Fruit fly (Drosophila melanogaster) whole organism, prepupa: ENCODE data around the gene nAChRalpha4.

Experiments
- CG11294 ChIP-seq: fragments of 200-800 bp; sonication (Bioruptor generic); IDR thresholded peaks from 2 replicates; pipeline ENCODE4 v1.3.6; 2022; ENCODE audit warnings: missing biosample characterization, missing genetic modification characterization
- CG15336 ChIP-seq: fragments of 200-800 bp; sonication (Bioruptor generic); IDR thresholded peaks from 2 replicates; pipeline ENCODE4 v1.3.6; 2022; ENCODE audit warnings: missing biosample characterization, missing genetic modification characterization
- CG1621 ChIP-seq: fragments of 200-800 bp; sonication (Bioruptor generic); optimal IDR thresholded peaks from 3 replicates; lab custom pipeline; 2018; ENCODE audit warnings: missing biosample characterization, mild to moderate bottlenecking, missing genetic modification characterization
- CG31627 ChIP-seq: fragments of 200-800 bp; sonication (Bioruptor generic); optimal IDR thresholded peaks from 3 replicates; lab custom pipeline; 2016; ENCODE audit warnings: missing biosample characterization, missing genetic modification characterization
- CG32006 ChIP-seq: fragments of 200-800 bp; sonication (Bioruptor generic); optimal IDR thresholded peaks from 3 replicates; lab custom pipeline; 2017; ENCODE audit warnings: missing biosample characterization, mild to moderate bottlenecking, missing genetic modification characterization
- CG3919 ChIP-seq: fragments of 200-800 bp; sonication (Bioruptor generic); optimal IDR thresholded peaks from 3 replicates; lab custom pipeline; 2016; ENCODE audit warnings: missing biosample characterization, missing genetic modification characterization
- CG4318 ChIP-seq: fragments of 200-800 bp; sonication (Bioruptor generic); optimal IDR thresholded peaks from 3 replicates; lab custom pipeline; 2017; ENCODE audit warnings: missing biosample characterization, mild to moderate bottlenecking, missing genetic modification characterization
- CG6276 ChIP-seq: fragments of 200-800 bp; sonication (Bioruptor generic); optimal IDR thresholded peaks from 2 replicates; lab custom pipeline; 2017; ENCODE audit warnings: missing biosample characterization, mild to moderate bottlenecking, missing genetic modification characterization
- CG6792 ChIP-seq: fragments of 200-800 bp; sonication (Bioruptor generic); optimal IDR thresholded peaks from 3 replicates; lab custom pipeline; 2016; ENCODE audit warnings: missing biosample characterization, missing genetic modification characterization
- CG6854 ChIP-seq: fragments of 200-800 bp; sonication (Bioruptor generic); optimal IDR thresholded peaks from 2 replicates; lab custom pipeline; 2017; ENCODE audit warnings: missing biosample characterization, mild to moderate bottlenecking, missing genetic modification characterization
- CG7368 ChIP-seq: fragments of 200-800 bp; sonication (Bioruptor generic); optimal IDR thresholded peaks from 3 replicates; lab custom pipeline; 2016; ENCODE audit warnings: missing biosample characterization, missing genetic modification characterization
- CG8319 ChIP-seq: fragments of 200-800 bp; sonication (Bioruptor generic); optimal IDR thresholded peaks from 3 replicates; lab custom pipeline; 2016; ENCODE audit warnings: missing biosample characterization, missing genetic modification characterization
- CG9139 ChIP-seq: fragments of 200-800 bp; sonication (Bioruptor generic); optimal IDR thresholded peaks from 3 replicates; lab custom pipeline; 2017; ENCODE audit warnings: missing biosample characterization, mild to moderate bottlenecking, missing genetic modification characterization
- Eip75B ChIP-seq: fragments of 200-800 bp; sonication (Bioruptor generic); optimal IDR thresholded peaks from 3 replicates; lab custom pipeline; 2016; ENCODE audit warnings: missing biosample characterization, missing genetic modification characterization
- Eip78C ChIP-seq: fragments of 200-800 bp; sonication (Bioruptor generic); peaks from one replicate; lab custom pipeline; 2016; ENCODE audit warnings: missing biosample characterization, missing genetic modification characterization
- Ets21C ChIP-seq: fragments of 200-800 bp; sonication (Bioruptor generic); optimal IDR thresholded peaks from 3 replicates; lab custom pipeline; 2016; ENCODE audit warnings: missing biosample characterization, missing genetic modification characterization
- Gug ChIP-seq: fragments of 200-800 bp; sonication (Bioruptor generic); IDR thresholded peaks from 2 replicates; pipeline ENCODE4 v1.3.6; 2022; ENCODE audit warnings: missing biosample characterization, missing genetic modification characterization
- Hr38 ChIP-seq: sonication (Bioruptor generic); optimal IDR thresholded peaks from 2 replicates; lab custom pipeline; 2016; ENCODE audit warnings: missing biosample characterization, missing genetic modification characterization
- Hr39 ChIP-seq: fragments of 200-800 bp; sonication (Bioruptor generic); optimal IDR thresholded peaks from 2 replicates; lab custom pipeline; 2016; ENCODE audit warnings: missing biosample characterization, missing genetic modification characterization
- Hr4 ChIP-seq: fragments of 200-800 bp; sonication (Bioruptor generic); optimal IDR thresholded peaks from 3 replicates; lab custom pipeline; 2016; ENCODE audit warnings: missing biosample characterization, missing genetic modification characterization
- Met ChIP-seq: fragments of 200-800 bp; sonication (Bioruptor generic); optimal IDR thresholded peaks from 3 replicates; lab custom pipeline; 2016; ENCODE audit warnings: missing biosample characterization, missing genetic modification characterization
- OdsH ChIP-seq: fragments of 200-800 bp; sonication (Bioruptor generic); optimal IDR thresholded peaks from 3 replicates; lab custom pipeline; 2016; ENCODE audit warnings: missing biosample characterization, missing genetic modification characterization
- Sox102F ChIP-seq: fragments of 200-800 bp; sonication (Bioruptor generic); optimal IDR thresholded peaks from 2 replicates; lab custom pipeline; 2016; ENCODE audit warnings: missing biosample characterization, mild to moderate bottlenecking, missing genetic modification characterization
- Sox14 ChIP-seq: fragments of 200-800 bp; sonication (Bioruptor generic); optimal IDR thresholded peaks from 3 replicates; lab custom pipeline; 2016; ENCODE audit warnings: missing biosample characterization, missing genetic modification characterization
- acj6 ChIP-seq: fragments of 200-800 bp; sonication (Bioruptor generic); optimal IDR thresholded peaks from 3 replicates; lab custom pipeline; 2016; ENCODE audit warnings: missing biosample characterization, missing genetic modification characterization
- cyc ChIP-seq: fragments of 200-800 bp; sonication (Bioruptor generic); optimal IDR thresholded peaks from 3 replicates; lab custom pipeline; 2016; ENCODE audit warnings: missing biosample characterization, missing genetic modification characterization
- dac ChIP-seq: fragments of 200-800 bp; sonication (Bioruptor generic); optimal IDR thresholded peaks from 2 replicates; lab custom pipeline; 2017; ENCODE audit warnings: missing biosample characterization, mild to moderate bottlenecking, missing genetic modification characterization
- dsx ChIP-seq: fragments of 200-800 bp; optimal IDR thresholded peaks from 3 replicates; lab custom pipeline; 2019; ENCODE audit warnings: missing biosample characterization, mild to moderate bottlenecking, missing genetic modification characterization, moderate library complexity; ENCODE audit not compliant: poor library complexity, severe bottlenecking
- eg ChIP-seq: fragments of 200-800 bp; sonication (Bioruptor generic); IDR thresholded peaks from 3 replicates; pipeline ENCODE4 v1.3.6; 2022; ENCODE audit warnings: missing biosample characterization, missing genetic modification characterization
- fd59A ChIP-seq: fragments of 200-800 bp; sonication (Bioruptor generic); optimal IDR thresholded peaks from 2 replicates; lab custom pipeline; 2017; ENCODE audit warnings: missing biosample characterization, mild to moderate bottlenecking, missing genetic modification characterization, missing genetic modification reagents
- lz ChIP-seq: fragments of 200-800 bp; sonication (Bioruptor generic); optimal IDR thresholded peaks from 3 replicates; lab custom pipeline; 2016; ENCODE audit warnings: missing biosample characterization, missing genetic modification characterization
- net ChIP-seq: fragments of 200-800 bp; sonication (Bioruptor generic); optimal IDR thresholded peaks from 3 replicates; lab custom pipeline; 2016; ENCODE audit warnings: missing biosample characterization, missing genetic modification characterization
- pdm3 ChIP-seq: fragments of 200-800 bp; sonication (Bioruptor generic); optimal IDR thresholded peaks from 3 replicates; lab custom pipeline; 2016; ENCODE audit warnings: missing biosample characterization, missing genetic modification characterization
- spab ChIP-seq: fragments of 200-800 bp; sonication (Bioruptor generic); optimal IDR thresholded peaks from 2 replicates; lab custom pipeline; 2017; ENCODE audit warnings: missing biosample characterization, mild to moderate bottlenecking, missing genetic modification characterization, missing genetic modification reagents
- ss ChIP-seq, 2 experiments: fragments of 200-800 bp; sonication (Bioruptor generic); optimal IDR thresholded peaks; 2 replicates in 1 of 2; 3 replicates in 1 of 2; lab custom pipeline; 2017 to 2018; ENCODE audit warnings: mild to moderate bottlenecking in 2 of 2, missing biosample characterization in 2 of 2, missing genetic modification characterization in 2 of 2, moderate library complexity in 1 of 2
- vri ChIP-seq: fragments of 200-800 bp; sonication (Bioruptor generic); optimal IDR thresholded peaks from 3 replicates; lab custom pipeline; 2016; ENCODE audit warnings: missing biosample characterization, mild to moderate bottlenecking, missing genetic modification characterization

The nAChRalpha4 gene

dm6 chr3L:23262563-23262962 lies 56.1 kb downstream of the nAChRalpha4 start:
- TF ChIP-seq fd59A (GFP tag; lab: Kevin White, UChicago) (no peak), CG1621 (tag; lab: Kevin White, UChicago) (no peak), Hr38 (GFP tag; lab: Kevin White, UChicago) (no peak), CG8319 (GFP tag; lab: Kevin White, UChicago) (no peak), lz (GFP tag; lab: Kevin White, UChicago) (no peak), Sox102F (GFP tag; lab: Kevin White, UChicago) (no peak), CG6854 (GFP tag; lab: Kevin White, UChicago) (no peak), Sox14 (GFP tag; lab: Kevin White, UChicago) (no peak), CG11294 (no peak), CG7368 (GFP tag; lab: Kevin White, UChicago) (no peak), CG32006 (GFP tag; lab: Kevin White, UChicago) (no peak), CG3919 (GFP tag; lab: Kevin White, UChicago) (no peak), ss (GFP tag; optimal IDR thresholded peaks at IDR 0.05; lab: Kevin White, UChicago) (no peak), CG15336 (GFP tag; lab: Robert Waterston, UW) (no peak), pdm3 (GFP tag; lab: Kevin White, UChicago) (no peak), OdsH (GFP tag; lab: Kevin White, UChicago) (no peak), cyc (no peak), spab (GFP tag; lab: Kevin White, UChicago) (no peak), dsx (GFP tag; lab: Kevin White, UChicago) (no peak)

- TF ChIP-seq Eip78C (GFP tag; lab: Kevin White, UChicago) (no peak), CG7368 (GFP tag; lab: Kevin White, UChicago) (no peak), fd59A (GFP tag; lab: Kevin White, UChicago) (no peak), spab (GFP tag; lab: Kevin White, UChicago) (no peak), Met (GFP tag; lab: Kevin White, UChicago) (no peak), eg (no peak), CG9139 (no peak), Hr4 (no peak), Eip75B (GFP tag; lab: Kevin White, UChicago) (no peak), CG31627 (GFP tag; lab: Kevin White, UChicago) (no peak), vri (no peak), net (GFP tag; lab: Kevin White, UChicago) (no peak), Ets21C (GFP tag; lab: Kevin White, UChicago) (no peak)
These were observed 71.7 kb downstream of the nAChRalpha4 start for dm6 chr3L:23278131-23278530.

- TF ChIP-seq net (GFP tag; lab: Kevin White, UChicago) = no peak
- no peak for TF ChIP-seq CG6276 (GFP tag; lab: Kevin White, UChicago)
- no peak for TF ChIP-seq Gug (GFP tag; lab: Robert Waterston, UW)
- TF ChIP-seq Met (GFP tag; lab: Kevin White, UChicago) = no peak
- no peak for TF ChIP-seq spab (GFP tag; lab: Kevin White, UChicago)
- TF ChIP-seq acj6 (GFP tag; lab: Kevin White, UChicago) = no peak
- no peak for TF ChIP-seq CG4318 (GFP tag; lab: Kevin White, UChicago)
- no peak for TF ChIP-seq CG3919 (GFP tag; lab: Kevin White, UChicago)
- no peak for TF ChIP-seq CG6792 (GFP tag; lab: Kevin White, UChicago)
- no peak for TF ChIP-seq lz (GFP tag; lab: Kevin White, UChicago)
- no peak for TF ChIP-seq dac
- no peak for TF ChIP-seq fd59A (GFP tag; lab: Kevin White, UChicago)
- no peak for TF ChIP-seq Hr39 (GFP tag; lab: Kevin White, UChicago)
- TF ChIP-seq CG32006 (GFP tag; lab: Kevin White, UChicago) = no peak
- TF ChIP-seq dsx (GFP tag; lab: Kevin White, UChicago) = no peak
- no peak for TF ChIP-seq eg
- no peak for TF ChIP-seq OdsH (GFP tag; lab: Kevin White, UChicago)
These were observed 72.7 kb downstream of the nAChRalpha4 start for dm6 chr3L:23279021-23279639.
